Fruit fly (Drosophila melanogaster): ENCODE data around the gene CG32137.
A peak's percentile ranks its signal among the peaks of the same experiment; 100 is the strongest.

The CG32137 gene

DNA sequence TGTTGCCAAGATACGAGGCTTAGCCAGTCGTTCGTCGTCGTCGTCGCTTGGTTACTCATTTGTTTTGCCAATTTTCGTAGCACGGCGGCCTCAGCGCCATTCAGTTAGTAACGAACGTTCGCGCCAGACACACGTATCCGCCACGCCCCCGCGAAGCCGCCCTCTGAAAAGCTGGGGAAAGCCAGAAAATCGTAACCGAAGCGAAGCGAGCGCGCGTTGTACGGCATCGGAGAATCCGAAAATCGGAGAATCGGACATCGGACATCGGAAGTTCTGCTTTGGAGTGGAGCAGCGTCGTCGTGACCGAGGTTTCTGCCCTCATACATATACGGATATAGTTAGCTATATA, at the start of gene CG32137:
TSS of gene CG32137 (plus strand) at position 100 of the 349 bp plus-strand sequence.
- TF ChIP-seq psq (optimal IDR thresholded peaks at IDR 0.05) (no peak), pan (optimal IDR thresholded peaks at IDR 0.05) (no peak), Dll (optimal IDR thresholded peaks at IDR 0.05) (no peak)

DNA sequence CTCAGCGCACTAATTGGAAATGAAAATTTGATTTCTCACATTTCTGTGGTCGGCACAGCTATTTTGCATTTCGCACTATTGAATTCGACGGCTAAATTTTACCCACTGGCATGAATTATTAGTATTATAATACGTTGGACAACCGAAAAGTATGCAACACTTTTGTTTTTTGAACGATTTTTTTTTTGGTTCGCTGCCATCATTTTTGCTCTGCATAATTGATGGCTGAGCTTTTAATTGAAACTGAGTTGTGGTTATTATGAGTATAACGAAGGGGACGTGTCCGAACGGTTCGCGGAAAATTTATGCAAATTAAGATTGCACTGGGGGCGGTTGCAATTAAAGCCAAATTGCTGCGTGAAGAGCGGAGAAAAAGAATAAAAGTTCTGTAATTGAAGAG, 38.4 kb upstream of the CG32137 start:
- no peak for TF ChIP-seq psq (optimal IDR thresholded peaks at IDR 0.05)
- TF ChIP-seq pan (optimal IDR thresholded peaks at IDR 0.05) = no peak
- no peak for TF ChIP-seq EcR (GFP tag; optimal IDR thresholded peaks at IDR 0.05)
- no peak for TF ChIP-seq Dll (optimal IDR thresholded peaks at IDR 0.05)
- no peak for TF ChIP-seq usp (GFP tag; optimal IDR thresholded peaks at IDR 0.05)
- no peak for TF ChIP-seq CG8478 (optimal IDR thresholded peaks at IDR 0.05)

DNA sequence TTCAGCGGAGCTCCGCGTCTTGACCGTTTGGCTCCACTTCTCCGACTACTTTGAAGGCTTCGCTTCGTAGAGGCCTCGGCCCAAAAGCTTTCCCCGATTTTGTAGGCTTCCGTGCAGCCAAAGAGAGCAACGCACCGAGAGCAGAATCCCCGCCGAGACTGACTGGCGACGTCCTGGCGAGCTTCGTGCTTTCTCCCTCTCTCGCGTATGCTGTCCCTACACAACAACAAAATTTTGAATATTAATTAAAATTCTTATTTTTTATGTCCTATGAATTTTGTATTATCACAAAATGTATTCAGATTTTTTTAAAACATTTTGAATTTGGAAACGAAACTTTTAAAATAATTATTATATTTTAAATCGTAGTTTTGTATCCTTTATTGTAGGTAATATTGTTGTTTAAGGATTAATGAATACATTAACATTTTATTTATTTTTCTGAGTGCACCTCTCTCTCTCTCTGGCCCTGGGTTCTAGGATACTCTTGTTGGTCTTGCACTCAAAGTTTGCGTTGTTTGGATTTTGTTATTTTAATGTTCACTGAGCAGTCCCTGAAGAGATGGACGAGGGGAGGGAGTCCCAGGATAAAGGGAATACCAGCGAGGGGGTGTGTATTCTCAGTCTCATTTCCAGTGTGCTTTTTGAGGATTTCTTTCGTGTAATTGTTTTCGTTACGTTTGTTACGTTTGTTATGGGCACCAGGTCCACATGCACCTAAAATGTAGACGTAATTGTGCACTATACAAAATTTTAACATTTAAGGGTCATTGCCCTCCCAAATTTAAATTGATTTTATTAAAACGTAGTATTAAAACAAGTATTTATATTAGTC, 35.6 kb upstream of the CG32137 start, which contains the start of gene dysc:
TSS of gene dysc (minus strand) at position 51 of the 835 bp plus-strand sequence.
- TF ChIP-seq pan (optimal IDR thresholded peaks at IDR 0.05) = no peak
- TF ChIP-seq EcR (GFP tag; optimal IDR thresholded peaks at IDR 0.05) = no peak
- TF ChIP-seq CG8478 (optimal IDR thresholded peaks at IDR 0.05) = no peak

DNA sequence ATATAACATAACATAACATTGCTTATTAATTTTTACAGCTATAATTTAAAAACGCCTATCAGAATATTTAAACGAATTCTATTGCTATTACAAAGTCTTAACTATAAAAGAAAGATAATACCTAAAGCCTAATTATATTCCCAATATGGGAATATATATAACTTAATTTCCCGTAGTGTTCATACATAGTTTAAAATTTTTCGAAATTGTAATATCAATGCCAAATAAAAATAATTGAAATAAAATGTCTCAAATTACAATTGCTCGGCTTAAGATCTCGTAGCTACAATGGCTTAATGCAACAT, 35.1 kb upstream of the CG32137 start:
- TF ChIP-seq pan (optimal IDR thresholded peaks at IDR 0.05) (no peak), Dll (optimal IDR thresholded peaks at IDR 0.05) (no peak), usp (GFP tag; optimal IDR thresholded peaks at IDR 0.05) (no peak), CG8478 (optimal IDR thresholded peaks at IDR 0.05) (no peak), EcR (GFP tag; optimal IDR thresholded peaks at IDR 0.05) (no peak), psq (optimal IDR thresholded peaks at IDR 0.05) (no peak)

DNA sequence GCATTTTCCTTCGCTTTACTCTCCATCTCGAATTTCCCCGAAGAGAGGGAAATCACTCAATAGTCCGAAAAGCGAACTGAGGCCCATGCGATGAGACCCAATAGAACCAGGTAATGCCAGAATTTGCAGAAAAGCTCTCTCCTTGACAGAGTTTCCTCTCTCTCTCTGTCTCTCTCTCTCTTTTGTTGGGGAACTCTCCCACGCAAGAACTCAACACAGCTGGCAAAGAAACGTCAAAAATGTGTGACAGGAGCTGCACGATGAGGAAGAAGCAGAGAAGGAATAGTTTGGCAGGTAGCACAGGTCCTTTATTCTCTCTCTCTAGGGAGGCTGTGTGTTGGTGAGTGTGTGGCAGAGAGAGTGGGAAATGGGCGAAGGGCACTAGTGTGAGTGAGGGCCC, 34.6 kb upstream of the CG32137 start:
- TF ChIP-seq psq (optimal IDR thresholded peaks at IDR 0.05) (no peak), Dll (optimal IDR thresholded peaks at IDR 0.05) (no peak), usp (GFP tag; optimal IDR thresholded peaks at IDR 0.05) (no peak), pan (optimal IDR thresholded peaks at IDR 0.05) (no peak), EcR (GFP tag; optimal IDR thresholded peaks at IDR 0.05) (no peak), CG8478 (optimal IDR thresholded peaks at IDR 0.05) (no peak)

DNA sequence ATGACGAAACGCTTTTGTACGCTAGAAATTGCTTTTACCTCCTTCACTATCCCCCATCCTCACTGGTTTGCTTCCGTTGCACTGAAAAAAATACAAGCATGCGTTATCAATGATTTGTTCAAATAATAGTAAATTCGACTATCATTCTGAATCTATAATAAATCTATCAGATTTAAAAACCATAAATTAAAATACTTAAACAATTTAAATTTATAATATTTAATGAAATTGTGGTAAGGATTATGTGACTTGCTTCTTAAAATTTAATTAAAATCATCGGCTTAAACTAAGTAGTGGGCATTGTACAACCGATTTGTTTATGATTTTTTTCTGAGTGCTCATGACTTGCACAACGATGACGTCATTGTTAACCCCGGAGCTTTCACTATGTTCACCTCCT, 33.5 kb upstream of the CG32137 start:
- TF ChIP-seq pan (optimal IDR thresholded peaks at IDR 0.05) (no peak), usp (GFP tag; optimal IDR thresholded peaks at IDR 0.05) (no peak), psq (optimal IDR thresholded peaks at IDR 0.05) (no peak), EcR (GFP tag; optimal IDR thresholded peaks at IDR 0.05) (no peak), CG8478 (optimal IDR thresholded peaks at IDR 0.05) (no peak), Dll (optimal IDR thresholded peaks at IDR 0.05) (no peak)

DNA sequence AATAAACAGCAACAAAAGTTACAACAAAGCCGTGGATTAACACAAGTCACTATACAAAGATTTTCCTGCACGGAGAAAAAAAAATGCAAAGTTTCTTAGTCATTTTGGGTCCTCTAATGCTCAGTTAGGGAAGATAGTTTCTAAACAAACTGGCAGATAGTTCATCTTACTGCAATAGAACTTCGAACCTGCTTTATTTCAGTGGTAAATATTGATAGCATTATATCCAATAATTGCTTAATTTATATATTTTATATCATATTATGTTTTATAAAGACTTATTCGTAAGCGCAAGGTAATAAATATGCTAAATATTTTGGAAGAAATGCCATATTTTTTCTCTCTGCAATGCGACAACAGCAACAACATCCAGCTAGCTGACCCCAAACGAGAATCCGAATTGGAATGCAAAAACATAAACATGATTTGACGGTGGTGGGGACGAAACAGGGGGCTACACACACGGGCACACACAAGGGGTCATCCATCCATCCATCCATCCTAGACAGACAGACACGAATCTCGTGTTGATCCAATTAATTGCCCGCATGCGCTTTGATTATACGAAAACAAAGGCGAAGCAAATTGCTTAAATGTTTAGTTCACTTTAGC, 27.3 kb upstream of the CG32137 start:
- no peak for TF ChIP-seq EcR (GFP tag; optimal IDR thresholded peaks at IDR 0.05)
- no peak for TF ChIP-seq Dll (optimal IDR thresholded peaks at IDR 0.05)
- no peak for TF ChIP-seq psq (optimal IDR thresholded peaks at IDR 0.05)
- no peak for TF ChIP-seq pan (optimal IDR thresholded peaks at IDR 0.05)
- no peak for TF ChIP-seq usp (GFP tag; optimal IDR thresholded peaks at IDR 0.05)
- TF ChIP-seq CG8478 (optimal IDR thresholded peaks at IDR 0.05) = no peak

DNA sequence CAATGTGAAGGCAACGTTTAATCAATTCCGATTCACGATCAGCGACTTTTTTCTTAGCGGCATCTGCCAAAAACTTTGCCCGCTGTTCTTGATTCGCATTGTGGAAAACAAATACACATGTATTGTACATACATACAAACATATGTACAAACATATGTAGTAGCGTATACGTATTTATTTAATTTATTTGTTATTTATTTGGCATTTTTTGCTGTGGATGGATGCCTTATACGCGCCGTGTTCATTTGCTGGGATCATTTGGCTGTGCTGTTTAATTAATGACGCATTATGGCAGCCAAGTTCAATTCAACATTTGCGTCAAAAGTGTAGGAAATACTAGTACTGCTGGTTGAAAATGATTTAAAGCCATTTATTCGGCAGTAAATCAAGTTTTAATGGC, 26.3 kb upstream of the CG32137 start:
- TF ChIP-seq CG8478 (optimal IDR thresholded peaks at IDR 0.05) = no peak
- TF ChIP-seq Dll (optimal IDR thresholded peaks at IDR 0.05) = no peak
- TF ChIP-seq EcR (GFP tag; optimal IDR thresholded peaks at IDR 0.05) = no peak
- TF ChIP-seq psq (optimal IDR thresholded peaks at IDR 0.05) = no peak
- TF ChIP-seq usp (GFP tag; optimal IDR thresholded peaks at IDR 0.05) = no peak
- no peak for TF ChIP-seq pan (optimal IDR thresholded peaks at IDR 0.05)

DNA sequence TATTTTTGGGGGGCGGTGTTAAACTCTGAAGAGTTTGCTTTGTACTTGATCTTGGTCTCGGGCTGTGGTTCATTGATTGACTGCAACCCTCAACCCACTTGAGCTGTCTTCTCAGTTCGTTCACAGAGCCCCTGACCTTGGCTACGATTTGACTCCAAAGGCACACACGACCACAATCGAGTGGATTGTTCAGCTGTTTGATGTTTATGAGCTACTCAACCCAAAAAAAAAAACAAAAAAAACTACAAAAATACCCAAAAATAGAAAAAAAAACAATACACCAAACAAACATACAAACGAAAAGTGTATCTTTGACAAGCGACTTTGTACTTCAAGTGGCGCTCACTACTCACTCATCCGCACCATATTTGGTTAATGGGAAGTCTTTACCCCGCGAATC, 24.5 kb upstream of the CG32137 start:
- no peak for TF ChIP-seq pan (optimal IDR thresholded peaks at IDR 0.05)
- TF ChIP-seq CG8478 (optimal IDR thresholded peaks at IDR 0.05) = no peak
- TF ChIP-seq EcR (GFP tag; optimal IDR thresholded peaks at IDR 0.05) = no peak
- no peak for TF ChIP-seq usp (GFP tag; optimal IDR thresholded peaks at IDR 0.05)
- no peak for TF ChIP-seq psq (optimal IDR thresholded peaks at IDR 0.05)
- no peak for TF ChIP-seq Dll (optimal IDR thresholded peaks at IDR 0.05)

DNA sequence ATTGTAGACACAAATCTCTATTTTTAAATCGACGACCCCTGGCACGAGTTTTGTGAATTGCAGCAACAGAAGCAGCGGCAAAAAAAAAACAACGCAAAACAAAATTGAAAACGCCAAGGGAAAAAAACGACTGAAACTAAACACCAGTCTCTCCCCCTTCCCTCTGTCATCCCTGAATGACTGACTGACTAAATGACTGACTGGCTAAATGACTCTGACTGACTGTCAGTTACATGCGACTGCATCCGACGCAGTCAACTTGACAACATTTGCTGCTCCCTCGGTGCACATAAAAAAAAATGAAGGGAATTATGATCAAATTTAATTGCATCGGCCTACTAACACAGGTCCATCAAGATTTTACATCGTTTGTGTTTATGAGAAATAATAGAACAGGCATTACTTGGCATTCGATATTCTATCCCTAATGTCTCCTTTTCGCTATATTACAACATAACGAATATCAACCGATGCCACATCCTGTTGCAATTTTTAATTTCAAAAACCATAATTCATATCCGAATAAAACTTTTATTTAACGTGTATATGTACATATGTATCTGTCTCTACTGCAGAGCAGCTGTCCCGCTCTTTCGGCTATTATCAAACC, 21.4 kb upstream of the CG32137 start:
- TF ChIP-seq usp (GFP tag; optimal IDR thresholded peaks at IDR 0.05) (no peak), Dll (optimal IDR thresholded peaks at IDR 0.05) (no peak), psq (optimal IDR thresholded peaks at IDR 0.05) (no peak), pan (optimal IDR thresholded peaks at IDR 0.05) (no peak)

DNA sequence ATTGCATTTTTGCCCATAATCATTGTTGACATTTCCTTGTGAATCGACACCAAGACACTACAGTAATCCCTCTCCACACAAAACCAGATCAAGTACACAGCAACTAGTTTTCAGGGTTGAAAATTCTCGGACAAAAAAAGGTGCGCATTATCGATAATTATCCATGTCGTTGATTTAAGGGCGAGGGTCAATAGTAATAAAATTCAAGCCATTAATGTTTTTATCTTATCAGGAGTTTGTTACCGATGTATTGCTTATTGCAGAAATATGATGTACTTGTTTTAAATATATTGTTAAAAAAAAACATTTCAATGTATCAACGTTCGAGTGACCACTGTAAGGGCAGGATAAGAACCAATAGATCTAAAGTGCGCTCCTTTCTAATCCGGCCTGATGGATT, 20.3 kb upstream of the CG32137 start:
- no peak for TF ChIP-seq pan (optimal IDR thresholded peaks at IDR 0.05)
- no peak for TF ChIP-seq EcR (GFP tag; optimal IDR thresholded peaks at IDR 0.05)
- no peak for TF ChIP-seq CG8478 (optimal IDR thresholded peaks at IDR 0.05)
- TF ChIP-seq psq (optimal IDR thresholded peaks at IDR 0.05) = no peak
- TF ChIP-seq Dll (optimal IDR thresholded peaks at IDR 0.05) = no peak
- no peak for TF ChIP-seq usp (GFP tag; optimal IDR thresholded peaks at IDR 0.05)

DNA sequence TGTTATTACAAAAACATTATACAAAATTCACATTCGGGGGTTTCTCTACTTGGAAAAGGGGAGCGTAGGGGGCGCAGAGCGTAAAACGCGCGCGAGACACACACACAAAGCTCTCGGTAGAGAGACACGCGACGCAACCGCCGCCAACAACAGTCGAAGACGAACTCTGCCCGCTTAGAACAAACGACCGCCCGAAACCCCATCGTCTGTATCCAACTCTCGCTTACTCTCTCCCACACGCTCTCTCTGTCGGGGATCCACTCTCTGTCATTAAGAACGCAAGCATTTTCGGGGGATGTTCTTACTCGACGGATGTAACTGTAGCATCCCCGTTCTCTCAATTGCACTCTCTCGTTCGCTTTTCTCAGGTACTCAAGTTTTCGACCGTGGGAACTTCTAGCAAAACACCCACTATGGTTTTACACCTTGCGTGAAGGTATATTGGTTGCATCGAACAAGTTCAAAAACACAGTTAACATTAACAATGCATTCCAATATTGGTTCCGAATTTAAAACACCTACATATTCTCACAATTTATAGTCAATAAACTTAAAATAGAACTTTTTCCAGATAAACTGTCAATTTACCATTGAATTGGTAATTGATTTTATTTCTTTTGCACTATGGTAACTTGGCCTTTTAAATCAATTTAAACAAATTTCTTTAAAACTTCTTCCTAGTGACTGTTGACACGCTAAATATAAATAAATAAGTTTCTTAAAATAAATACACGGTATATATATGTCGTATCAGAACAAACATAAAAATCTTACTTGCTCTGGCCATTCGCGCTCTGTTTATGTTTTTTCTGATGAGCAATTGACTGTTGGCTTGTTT, 19.0 kb upstream of the CG32137 start:
- no peak for TF ChIP-seq Dll (optimal IDR thresholded peaks at IDR 0.05)
- peak; percentile 85 for TF ChIP-seq pan (optimal IDR thresholded peaks at IDR 0.05)

Data from whole organism.